Worm (Caenorhabditis elegans): Measurements from ENCODE around the gene tag-294.

DNA sequence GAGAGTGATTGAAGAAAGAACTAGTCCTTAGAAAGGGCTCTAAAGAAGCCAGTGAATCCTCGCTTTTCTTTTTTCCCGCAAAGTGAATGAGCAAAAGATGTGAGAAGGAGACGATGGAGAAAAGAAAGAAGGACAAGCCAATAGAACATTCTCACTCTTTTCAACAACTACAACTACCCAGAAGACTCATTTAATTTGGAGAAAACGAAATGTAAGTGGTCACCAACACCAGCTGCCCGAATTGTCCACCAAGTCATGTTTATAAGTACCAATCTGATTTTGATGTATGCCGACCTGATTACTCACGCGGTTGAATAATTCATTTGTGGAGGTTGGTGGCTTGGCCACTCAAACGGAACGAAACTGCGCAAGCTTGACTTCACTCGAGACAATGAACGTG, 39.4 kb upstream of the tag-294 start:
- TF ChIP-seq arid-1 (GFP tag; conservative IDR thresholded peaks at IDR 0.05) = no peak
- TF ChIP-seq fos-1 (tag; optimal IDR thresholded peaks at IDR 0.05) = no peak
- no peak for TF ChIP-seq unc-39 (tag; optimal IDR thresholded peaks at IDR 0.05)
- no peak for TF ChIP-seq aly-2 (tag; optimal IDR thresholded peaks at IDR 0.05)
- TF ChIP-seq saeg-2 (GFP tag; IDR thresholded peaks at IDR 0.05) = no peak
- no peak for TF ChIP-seq hlh-30 (tag; optimal IDR thresholded peaks at IDR 0.05; ENCODE audit: insufficient read depth)
- no peak for TF ChIP-seq nhr-6 (tag; optimal IDR thresholded peaks at IDR 0.05)

Measured in whole organism, L4 larva.